Worm (Caenorhabditis elegans) whole organism, young adult: ENCODE results near the gene R05A10.2.

Experiments used
- C17E4.6 ChIP-seq: fragments of 200-800 bp; sonication (Bioruptor generic); IDR thresholded peaks from 2 replicates; pipeline ENCODE4 v1.3.6; 2022; ENCODE audit warnings: missing genetic modification reagents, missing genetic modification characterization, missing compliant biosample characterization
- pha-4 ChIP-seq: fragments of 150-350 bp; sonication (generic microtip); optimal IDR thresholded peaks from 2 replicates; lab custom pipeline; 2014; ENCODE audit warnings: missing biosample characterization, missing genetic modification reagents, missing genetic modification characterization
- snpc-4 ChIP-seq, 5 experiments: fragments of 150-350 bp in 1 of 5; sonication (generic microtip) in 4 of 5; optimal IDR thresholded peaks; 2 replicates each; lab custom pipeline; 2014 to 2018; ENCODE audit warnings: missing genetic modification characterization in 5 of 5, missing biosample characterization in 3 of 5, antibody characterized with exemption in 2 of 5, mild to moderate bottlenecking in 2 of 5, missing compliant biosample characterization in 2 of 5, missing genotype in 2 of 5, moderate library complexity in 2 of 5, missing genetic modification reagents in 1 of 5

ce11 chrIV:14153261-14153660 is 23.8 kb upstream of the R05A10.2 start, which contains the start of gene oac-38:
- no peak for TF ChIP-seq snpc-4 (GFP tag; optimal IDR thresholded peaks at IDR 0.05; lab: Kevin White, UChicago)
- TF ChIP-seq snpc-4 (tag; optimal IDR thresholded peaks at IDR 0.05; lab: Kevin White, UChicago) = no peak
- no peak for TF ChIP-seq pha-4 (tag; lab: Kevin White, UChicago)
- TF ChIP-seq C17E4.6 (GFP tag; lab: Robert Waterston, UW) = no peak
